Worm (Caenorhabditis elegans) whole organism, early embryonic: ENCODE data around the gene D1053.2.

Experiments
- B0310.2 ChIP-seq: sonication (generic microtip); optimal IDR thresholded peaks from 2 replicates; lab custom pipeline; 2016; ENCODE audit warnings: mild to moderate bottlenecking, missing genetic modification characterization, missing compliant biosample characterization
- F13C5.2 ChIP-seq: sonication (generic microtip); optimal IDR thresholded peaks from 2 replicates; lab custom pipeline; 2017; ENCODE audit warnings: mild to moderate bottlenecking, missing genetic modification characterization, inconsistent platforms, missing compliant biosample characterization
- aly-1 ChIP-seq: sonication (generic microtip); optimal IDR thresholded peaks from 2 replicates; lab custom pipeline; 2016; ENCODE audit warnings: missing genetic modification characterization, missing compliant biosample characterization
- ama-1 ChIP-seq: fragments of 150-350 bp; optimal IDR thresholded peaks from 2 replicates; lab custom pipeline; 2014
- ceh-13 ChIP-seq: fragments of 200-800 bp; sonication (Bioruptor generic); optimal IDR thresholded peaks from 2 replicates; lab custom pipeline; 2018; ENCODE audit warnings: mild to moderate bottlenecking, missing genetic modification characterization, missing compliant biosample characterization
- ets-7 ChIP-seq: sonication (generic microtip); optimal IDR thresholded peaks from 2 replicates; lab custom pipeline; 2016; ENCODE audit warnings: missing genotype, missing genetic modification characterization, missing compliant biosample characterization
- hnd-1 ChIP-seq: sonication (generic microtip); optimal IDR thresholded peaks from 2 replicates; lab custom pipeline; 2016; ENCODE audit warnings: missing genetic modification characterization, missing compliant biosample characterization
- pes-1 ChIP-seq: fragments of 200-800 bp; sonication (Bioruptor generic); IDR thresholded peaks from 2 replicates; pipeline ENCODE4 v1.3.6; 2022; ENCODE audit warnings: missing genetic modification reagents, missing genetic modification characterization, missing compliant biosample characterization
- sea-1 ChIP-seq: fragments of 200-800 bp; sonication (Bioruptor generic); conservative IDR thresholded peaks from 2 replicates; pipeline ENCODE4 v1.3.6; 2022; ENCODE audit warnings: missing genetic modification characterization, missing compliant biosample characterization
- tra-4 ChIP-seq: sonication (generic microtip); optimal IDR thresholded peaks from 2 replicates; lab custom pipeline; 2017; ENCODE audit warnings: missing genetic modification characterization, missing compliant biosample characterization

DNA sequence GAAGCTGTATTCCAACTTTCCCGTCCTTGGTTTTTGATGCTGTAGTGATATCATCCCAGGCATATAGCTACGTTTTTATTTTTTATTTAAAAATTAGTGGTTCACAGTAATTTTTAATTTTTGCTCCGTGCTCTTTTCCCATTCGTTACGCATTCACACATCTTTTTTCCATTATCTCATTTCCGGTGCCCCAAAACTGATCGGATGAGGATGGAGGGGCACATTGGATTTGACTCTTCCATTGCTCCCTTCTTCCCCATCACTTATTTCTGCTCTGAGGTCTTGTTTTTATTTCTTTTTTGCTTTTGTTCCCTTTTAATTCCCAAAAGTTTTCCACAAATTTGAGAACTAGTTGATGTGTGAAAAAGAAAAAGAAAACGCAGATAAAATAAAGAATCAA lies 25.2 kb downstream of the D1053.2 start:
- no peak for TF ChIP-seq sea-1 (GFP tag; lab: Robert Waterston, UW)
- no peak for TF ChIP-seq tra-4 (tag; lab: Kevin White, UChicago)
- no peak for TF ChIP-seq aly-1
- TF ChIP-seq pes-1 (GFP tag; lab: Robert Waterston, UW): no peak
- no peak for TF ChIP-seq B0310.2 (tag; lab: Kevin White, UChicago)
- no peak for TF ChIP-seq ama-1 (lab: Kevin White, UChicago)
- TF ChIP-seq F13C5.2 (tag; lab: Kevin White, UChicago): no peak
- TF ChIP-seq ets-7 (tag; lab: Kevin White, UChicago): no peak
- TF ChIP-seq ceh-13 (GFP tag; lab: Kevin White, UChicago): no peak
- no peak for TF ChIP-seq hnd-1
